Worm (Caenorhabditis elegans) whole organism, L1 larva: Measurements from ENCODE around the gene emc-5.

ENCODE experiments used
- C16A3.4 ChIP-seq: fragments of 150-350 bp; optimal IDR thresholded peaks from 2 replicates; lab custom pipeline; 2014; ENCODE audit warnings: missing biosample characterization, missing genetic modification characterization
- C34B4.2 ChIP-seq: sonication (generic microtip); optimal IDR thresholded peaks from 2 replicates; lab custom pipeline; 2017; ENCODE audit warnings: mild to moderate bottlenecking, missing genetic modification characterization, missing compliant biosample characterization
- alr-1 ChIP-seq: fragments of 200-800 bp; sonication (Bioruptor generic); optimal IDR thresholded peaks from 2 replicates; lab custom pipeline; 2018; ENCODE audit warnings: borderline replicate concordance, mild to moderate bottlenecking, missing genetic modification characterization, missing compliant biosample characterization
- ama-1 ChIP-seq: fragments of 150-350 bp; optimal IDR thresholded peaks from 2 replicates; lab custom pipeline; 2014
- blmp-1 ChIP-seq: fragments of 150-350 bp; optimal IDR thresholded peaks from 2 replicates; lab custom pipeline; 2014; ENCODE audit warnings: missing biosample characterization, missing genetic modification characterization
- ceh-8 ChIP-seq: fragments of 200-800 bp; sonication (Bioruptor generic); optimal IDR thresholded peaks from 2 replicates; lab custom pipeline; 2018; ENCODE audit warnings: mild to moderate bottlenecking, missing genetic modification characterization, moderate library complexity, missing compliant biosample characterization
- ceh-82 ChIP-seq, 3 experiments: fragments of 150-350 bp in 1 of 3; sonication (generic microtip) in 2 of 3; optimal IDR thresholded peaks; 2 replicates each; lab custom pipeline; 2014 to 2017; ENCODE audit warnings: missing biosample characterization in 3 of 3, missing genetic modification characterization in 3 of 3
- ceh-90 ChIP-seq: sonication (generic microtip); optimal IDR thresholded peaks from 2 replicates; lab custom pipeline; 2016; ENCODE audit warnings: missing genetic modification characterization, missing compliant biosample characterization
- efl-3 ChIP-seq: fragments of 200-800 bp; sonication (Bioruptor generic); optimal IDR thresholded peaks from 2 replicates; lab custom pipeline; 2018; ENCODE audit warnings: mild to moderate bottlenecking, missing genetic modification characterization, missing compliant biosample characterization
- elt-3 ChIP-seq, 6 experiments: fragments of 150-350 bp in 1 of 6; sonication (generic microtip); optimal IDR thresholded peaks; 2 replicates each; lab custom pipeline; 2017 to 2018; ENCODE audit warnings: missing biosample characterization in 6 of 6, missing genetic modification characterization in 6 of 6, inconsistent platforms in 1 of 6
- ets-5 ChIP-seq: fragments of 200-800 bp; sonication (Bioruptor generic); IDR thresholded peaks from 2 replicates; pipeline ENCODE4 v1.3.6; 2022; ENCODE audit warnings: missing genetic modification characterization, missing compliant biosample characterization
- fkh-10 ChIP-seq: sonication (generic microtip); optimal IDR thresholded peaks from 2 replicates; lab custom pipeline; 2017; ENCODE audit warnings: missing biosample characterization, missing genetic modification reagents, missing genetic modification characterization
- fkh-8 ChIP-seq: sonication (generic microtip); optimal IDR thresholded peaks from 2 replicates; lab custom pipeline; 2016; ENCODE audit warnings: mild to moderate bottlenecking, missing genetic modification characterization, missing compliant biosample characterization
- fos-1 ChIP-seq: fragments of 150-350 bp; optimal IDR thresholded peaks from 2 replicates; lab custom pipeline; 2014; ENCODE audit warnings: missing biosample characterization, missing genetic modification characterization
- grh-1 ChIP-seq: fragments of 200-800 bp; sonication (Bioruptor generic); IDR thresholded peaks from 2 replicates; pipeline ENCODE4 v1.3.6; 2022; ENCODE audit warnings: missing genetic modification reagents, missing genetic modification characterization, missing compliant biosample characterization
- hlh-17 ChIP-seq: fragments of 200-800 bp; sonication (Bioruptor generic); optimal IDR thresholded peaks from 2 replicates; lab custom pipeline; 2018; ENCODE audit warnings: missing genetic modification characterization, mild to moderate bottlenecking, missing compliant biosample characterization, moderate library complexity, borderline replicate concordance
- hlh-4 ChIP-seq: sonication (generic microtip); optimal IDR thresholded peaks from 2 replicates; lab custom pipeline; 2016; ENCODE audit warnings: mild to moderate bottlenecking, missing genetic modification characterization, missing compliant biosample characterization
- hpl-2 ChIP-seq: fragments of 150-350 bp; optimal IDR thresholded peaks from 2 replicates; lab custom pipeline; 2014; ENCODE audit warnings: missing biosample characterization, missing genetic modification reagents, missing genetic modification characterization
- lin-13 ChIP-seq: fragments of 150-350 bp; optimal IDR thresholded peaks from 2 replicates; lab custom pipeline; 2014; ENCODE audit warnings: missing biosample characterization, missing genetic modification reagents, missing genetic modification characterization
- lin-14 ChIP-seq: fragments of 200-800 bp; sonication (Bioruptor generic); optimal IDR thresholded peaks from 2 replicates; lab custom pipeline; 2018; ENCODE audit warnings: mild to moderate bottlenecking, missing genetic modification characterization, moderate library complexity, missing compliant biosample characterization
- lin-15B ChIP-seq: fragments of 150-350 bp; sonication (generic microtip); optimal IDR thresholded peaks from 3 replicates; lab custom pipeline; 2014; ENCODE audit warnings: missing biosample characterization, missing genetic modification characterization
- lin-35 ChIP-seq, 2 experiments: fragments of 150-350 bp; optimal IDR thresholded peaks; 2 replicates each; lab custom pipeline; 2014; ENCODE audit warnings: missing biosample characterization in 2 of 2, missing genetic modification characterization in 2 of 2, missing genetic modification reagents in 2 of 2
- lin-39 ChIP-seq: fragments of 150-350 bp; optimal IDR thresholded peaks from 2 replicates; lab custom pipeline; 2014; ENCODE audit warnings: missing biosample characterization, missing genetic modification reagents, missing genetic modification characterization
- lsy-2 ChIP-seq, 2 experiments: fragments of 150-350 bp; optimal IDR thresholded peaks; 2 replicates each; lab custom pipeline; 2014; ENCODE audit warnings: missing biosample characterization in 2 of 2, missing genetic modification characterization in 2 of 2
- mab-9 ChIP-seq: fragments of 200-800 bp; sonication (Bioruptor generic); IDR thresholded peaks from 2 replicates; pipeline ENCODE4 v1.3.6; 2022; ENCODE audit warnings: missing genetic modification reagents, missing genetic modification characterization, missing compliant biosample characterization
- mdl-1 ChIP-seq, 2 experiments: fragments of 150-350 bp; optimal IDR thresholded peaks; 2 replicates each; lab custom pipeline; 2014 to 2017; ENCODE audit warnings: missing biosample characterization in 2 of 2, missing genetic modification characterization in 2 of 2, inconsistent platforms in 1 of 2
- mef-2 ChIP-seq: fragments of 150-350 bp; optimal IDR thresholded peaks from 2 replicates; lab custom pipeline; 2014; ENCODE audit warnings: missing biosample characterization, missing genetic modification characterization
- mep-1 ChIP-seq: fragments of 150-350 bp; optimal IDR thresholded peaks from 2 replicates; lab custom pipeline; 2014; ENCODE audit warnings: missing biosample characterization, missing genetic modification characterization
- nhr-11 ChIP-seq: fragments of 150-350 bp; optimal IDR thresholded peaks from 2 replicates; lab custom pipeline; 2014; ENCODE audit warnings: missing biosample characterization, missing genetic modification characterization
- nhr-12 ChIP-seq: sonication (generic microtip); optimal IDR thresholded peaks from 2 replicates; lab custom pipeline; 2017; ENCODE audit warnings: missing biosample characterization, missing genetic modification characterization
- nhr-237 ChIP-seq: fragments of 150-350 bp; optimal IDR thresholded peaks from 2 replicates; lab custom pipeline; 2014; ENCODE audit warnings: missing biosample characterization, missing genetic modification characterization
- nhr-28 ChIP-seq: fragments of 150-350 bp; optimal IDR thresholded peaks from 2 replicates; lab custom pipeline; 2014; ENCODE audit warnings: missing biosample characterization, missing genetic modification characterization
- nhr-47 ChIP-seq: sonication (generic microtip); optimal IDR thresholded peaks from 2 replicates; lab custom pipeline; 2016; ENCODE audit warnings: mild to moderate bottlenecking, missing genetic modification characterization, moderate library complexity, missing compliant biosample characterization
- nhr-71 ChIP-seq: sonication (generic microtip); optimal IDR thresholded peaks from 2 replicates; lab custom pipeline; 2016; ENCODE audit warnings: mild to moderate bottlenecking, missing genetic modification characterization, moderate library complexity, missing compliant biosample characterization
- nhr-85 ChIP-seq: sonication (generic microtip); peaks from one replicate; lab custom pipeline; 2016; ENCODE audit warnings: missing genetic modification characterization, inconsistent platforms, missing compliant biosample characterization
- nhr-90 ChIP-seq: sonication (generic microtip); optimal IDR thresholded peaks from 2 replicates; lab custom pipeline; 2016; ENCODE audit warnings: mild to moderate bottlenecking, missing genetic modification characterization, missing compliant biosample characterization; ENCODE audit not compliant: poor library complexity
- pag-3 ChIP-seq: sonication (generic microtip); optimal IDR thresholded peaks from 2 replicates; lab custom pipeline; 2017; ENCODE audit warnings: missing genetic modification characterization, mild to moderate bottlenecking, missing compliant biosample characterization, antibody characterized with exemption, borderline replicate concordance; ENCODE audit not compliant: insufficient read depth
- pax-3 ChIP-seq: fragments of 200-800 bp; sonication (Bioruptor generic); optimal IDR thresholded peaks from 2 replicates; lab custom pipeline; 2018; ENCODE audit warnings: mild to moderate bottlenecking, missing genetic modification characterization, moderate library complexity, missing compliant biosample characterization
- pqm-1 ChIP-seq: sonication (generic microtip); optimal IDR thresholded peaks from 3 replicates; lab custom pipeline; 2017; ENCODE audit warnings: missing biosample characterization, missing genetic modification characterization
- snu-23 ChIP-seq: sonication (generic microtip); optimal IDR thresholded peaks from 2 replicates; lab custom pipeline; 2016; ENCODE audit warnings: missing genetic modification characterization, missing compliant biosample characterization
- sox-4 ChIP-seq: sonication (generic microtip); optimal IDR thresholded peaks from 2 replicates; lab custom pipeline; 2016; ENCODE audit warnings: missing genetic modification characterization, missing compliant biosample characterization
- sup-37 ChIP-seq: fragments of 200-800 bp; sonication (Bioruptor generic); optimal IDR thresholded peaks from 2 replicates; lab custom pipeline; 2018; ENCODE audit warnings: mild to moderate bottlenecking, missing genetic modification characterization, missing compliant biosample characterization
- swsn-7 ChIP-seq: sonication (generic microtip); optimal IDR thresholded peaks from 2 replicates; lab custom pipeline; 2016; ENCODE audit warnings: missing genetic modification characterization, missing compliant biosample characterization
- tbx-2 ChIP-seq: sonication (generic microtip); optimal IDR thresholded peaks from 2 replicates; lab custom pipeline; 2016; ENCODE audit warnings: missing genetic modification characterization, missing compliant biosample characterization
- tlp-1 ChIP-seq: fragments of 150-350 bp; optimal IDR thresholded peaks from 2 replicates; lab custom pipeline; 2014; ENCODE audit warnings: missing biosample characterization, missing genetic modification characterization
- unc-130 ChIP-seq: fragments of 150-350 bp; optimal IDR thresholded peaks from 2 replicates; lab custom pipeline; 2017; ENCODE audit warnings: missing biosample characterization, missing genetic modification characterization, inconsistent platforms
- unc-30 ChIP-seq: sonication (generic microtip); optimal IDR thresholded peaks from 2 replicates; lab custom pipeline; 2017; ENCODE audit warnings: missing biosample characterization, missing genetic modification characterization
- unc-62 ChIP-seq: fragments of 150-350 bp; optimal IDR thresholded peaks from 2 replicates; lab custom pipeline; 2014; ENCODE audit warnings: missing biosample characterization, missing genetic modification reagents, missing genetic modification characterization
- unc-86 ChIP-seq: sonication (generic microtip); optimal IDR thresholded peaks from 2 replicates; lab custom pipeline; 2016; ENCODE audit warnings: missing genetic modification characterization, missing compliant biosample characterization
- vab-15 ChIP-seq: sonication (generic microtip); optimal IDR thresholded peaks from 2 replicates; lab custom pipeline; 2017; ENCODE audit warnings: missing genotype, mild to moderate bottlenecking, missing genetic modification characterization, missing compliant biosample characterization
- xbp-1 ChIP-seq: sonication (generic microtip); optimal IDR thresholded peaks from 2 replicates; lab custom pipeline; 2016; ENCODE audit warnings: missing genetic modification characterization, missing compliant biosample characterization
- zag-1 ChIP-seq: fragments of 150-350 bp; optimal IDR thresholded peaks from 2 replicates; lab custom pipeline; 2014; ENCODE audit warnings: missing biosample characterization, missing genetic modification characterization
- ztf-4 ChIP-seq: fragments of 150-350 bp; optimal IDR thresholded peaks from 2 replicates; lab custom pipeline; 2014; ENCODE audit warnings: missing biosample characterization, missing genetic modification characterization

The emc-5 gene

DNA sequence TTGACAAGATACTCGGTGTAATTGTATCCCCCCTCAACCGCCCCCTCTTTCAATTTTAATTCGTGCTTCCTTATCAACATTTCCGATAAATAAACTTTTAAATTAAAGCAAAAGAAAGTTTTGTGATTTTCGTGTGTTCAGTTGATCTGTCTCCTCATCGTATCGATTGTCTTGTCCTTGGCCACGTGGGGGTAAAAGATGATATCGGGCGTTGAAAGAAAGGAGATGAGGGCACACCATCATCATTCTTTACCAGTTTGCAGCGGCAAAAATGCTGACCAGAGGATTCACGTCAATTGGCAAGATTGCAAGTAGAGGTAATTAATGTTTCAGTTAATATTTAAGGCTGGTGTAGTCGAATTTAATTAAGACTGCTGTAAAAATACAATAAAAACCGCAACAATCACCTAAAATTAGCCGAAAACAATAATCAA is 50.7 kb downstream of the emc-5 start, which contains the start of gene F54D5.7:
Gene F54D5.7 (plus strand): TSS at position 264 of the 434 bp plus-strand sequence.
- TF ChIP-seq ceh-82 (tag; optimal IDR thresholded peaks at IDR 0.05; lab: Kevin White, UChicago) (no peak), hpl-2 (GFP tag; lab: Kevin White, UChicago) (no peak), sup-37 (GFP tag; lab: Kevin White, UChicago) (no peak), hlh-4 (tag; lab: Kevin White, UChicago) (no peak), lin-14 (GFP tag; lab: Kevin White, UChicago) (peak; percentile 61), unc-62 (GFP tag; lab: Kevin White, UChicago) (no peak), fos-1 (tag; lab: Kevin White, UChicago) (no peak), mep-1 (tag; lab: Kevin White, UChicago) (peak; percentile 92), xbp-1 (peak; percentile 49), mdl-1 (tag; optimal IDR thresholded peaks at IDR 0.05; lab: Kevin White, UChicago) (peak in 1 of 2 experiments; percentile 93), C16A3.4 (tag; lab: Kevin White, UChicago) (peak; percentile 23), fkh-8 (tag; lab: Kevin White, UChicago) (no peak), nhr-28 (tag; lab: Kevin White, UChicago) (no peak), lin-35 (GFP tag; optimal IDR thresholded peaks at IDR 0.05; lab: Kevin White, UChicago) (peak in 1 of 2 experiments; percentile 59), lin-39 (tag; lab: Kevin White, UChicago) (no peak), nhr-11 (tag; lab: Kevin White, UChicago) (no peak), zag-1 (tag; lab: Kevin White, UChicago) (no peak), unc-130 (tag; lab: Kevin White, UChicago) (peak; percentile 11), lin-13 (GFP tag; lab: Kevin White, UChicago) (peak; percentile 22), hlh-17 (GFP tag; lab: Kevin White, UChicago) (no peak), lin-15B (tag; lab: Kevin White, UChicago) (no peak), lsy-2 (tag; optimal IDR thresholded peaks at IDR 0.05; lab: Kevin White, UChicago) (peak; percentile 17 to 69), ama-1 (peak; percentile 99), ztf-4 (peak; percentile 56), pax-3 (tag; lab: Kevin White, UChicago) (no peak), pag-3 (tag; lab: Kevin White, UChicago) (peak; percentile 32), efl-3 (GFP tag; lab: Kevin White, UChicago) (no peak), snu-23 (GFP tag; lab: Kevin White, UChicago) (peak; percentile 77), tbx-2 (tag; lab: Kevin White, UChicago) (peak; percentile 11), mab-9 (GFP tag; lab: Robert Waterston, UW) (no peak), fkh-10 (no peak), unc-86 (tag; lab: Kevin White, UChicago) (no peak), ets-5 (no peak), ceh-90 (tag; lab: Kevin White, UChicago) (no peak), alr-1 (tag; lab: Kevin White, UChicago) (no peak), nhr-237 (tag; lab: Kevin White, UChicago) (no peak), sox-4 (tag; lab: Kevin White, UChicago) (no peak), mef-2 (tag; lab: Kevin White, UChicago) (no peak), vab-15 (tag; lab: Kevin White, UChicago) (no peak), ceh-8 (GFP tag; lab: Kevin White, UChicago) (no peak), grh-1 (GFP tag; lab: Robert Waterston, UW) (peak; percentile 36; the same call in 1 of the 2 replicates), nhr-71 (tag; lab: Kevin White, UChicago) (peak; percentile 82), nhr-90 (tag; lab: Kevin White, UChicago) (peak; percentile 70), tlp-1 (tag; lab: Kevin White, UChicago) (no peak), nhr-85 (peak; percentile 91), elt-3 (tag; optimal IDR thresholded peaks at IDR 0.05; lab: Kevin White, UChicago) (peak in 2 of 6 experiments; percentile 23 to 75), pqm-1 (no peak), C34B4.2 (no peak), nhr-47 (tag; lab: Kevin White, UChicago) (peak; percentile 57), unc-30 (tag; lab: Kevin White, UChicago) (no peak), blmp-1 (tag; lab: Kevin White, UChicago) (peak; percentile 82), swsn-7 (tag; lab: Kevin White, UChicago) (peak; percentile 67), nhr-12 (tag; lab: Kevin White, UChicago) (no peak)
